Fruit fly (Drosophila melanogaster): Measurements from ENCODE around the gene Rpt4.

DNA sequence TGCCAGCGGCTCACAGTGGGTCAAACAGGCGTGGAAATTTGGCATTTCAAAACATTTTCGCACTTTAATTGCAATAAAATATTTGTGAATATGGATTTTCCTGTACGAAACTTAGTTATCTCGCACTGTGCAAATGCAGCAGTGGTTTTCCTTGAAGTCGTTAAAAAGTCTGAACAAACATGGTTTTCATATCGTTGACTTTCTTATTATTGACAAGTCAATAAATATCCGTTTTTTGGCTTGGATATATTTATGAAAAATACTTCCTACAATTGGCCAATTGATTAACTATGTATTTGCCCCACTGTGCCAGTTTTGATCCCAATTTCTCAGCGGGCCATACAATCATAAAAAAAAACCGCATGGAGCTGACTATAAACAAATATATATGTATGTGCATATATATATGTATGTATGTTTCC is 25.6 kb downstream of the Rpt4 start:
- TF ChIP-seq CG34367 (tag; optimal IDR thresholded peaks at IDR 0.05) (peak; percentile 84), EcR (GFP tag; optimal IDR thresholded peaks at IDR 0.05) (no peak), CG13204 (GFP tag; optimal IDR thresholded peaks at IDR 0.05) (peak; percentile 52), CG17806 (tag; optimal IDR thresholded peaks at IDR 0.05) (peak; percentile 84), Ets98B (GFP tag; IDR thresholded peaks at IDR 0.05) (peak; percentile 88), Pif1A (GFP tag; optimal IDR thresholded peaks at IDR 0.05) (peak; percentile 96), rn (GFP tag; IDR thresholded peaks at IDR 0.05) (peak; percentile 75; the same call in 1 of the 2 replicates), CG14655 (GFP tag; optimal IDR thresholded peaks at IDR 0.05) (peak; percentile 93), CG8159 (tag; optimal IDR thresholded peaks at IDR 0.05) (peak; percentile 88), gl (tag; optimal IDR thresholded peaks at IDR 0.05) (peak; percentile 59)

All from whole organism, pupa.